Worm (Caenorhabditis elegans): ENCODE results near the gene unc-115.

Gene unc-115

DNA sequence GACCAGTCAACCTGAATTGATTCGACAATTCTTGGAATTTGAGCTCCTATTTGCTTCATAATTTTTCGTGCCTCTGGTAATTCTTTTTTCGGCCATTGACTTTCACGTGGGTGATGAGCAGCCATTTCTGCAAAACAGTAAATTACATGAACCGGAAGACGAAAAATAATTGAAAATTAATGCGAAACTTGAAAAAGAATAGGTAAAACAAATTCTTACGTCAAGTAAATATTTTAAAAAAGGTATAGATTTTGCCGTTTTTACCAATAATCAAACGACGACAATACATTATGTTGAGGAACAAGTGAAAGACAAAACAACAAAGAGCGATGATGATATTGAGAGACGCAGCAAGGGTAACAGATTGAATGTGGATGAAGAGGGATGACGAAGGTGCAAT lies 8.2 kb upstream of the unc-115 start, which contains the start of gene moc-1:
Gene moc-1 (minus strand): TSS at position 127 of the 400 bp plus-strand sequence.
- TF ChIP-seq hif-1 (tag; optimal IDR thresholded peaks at IDR 0.05) (no peak), daf-16 (GFP tag; optimal IDR thresholded peaks at IDR 0.05) (no peak), daf-16 (tag; optimal IDR thresholded peaks at IDR 0.05) (peak; percentile 19), R02D3.7 (tag; optimal IDR thresholded peaks at IDR 0.05) (no peak), dmd-8 (GFP tag; IDR thresholded peaks at IDR 0.05) (no peak), unc-62 (GFP tag; optimal IDR thresholded peaks at IDR 0.05 in 1 of 2) (peak in 1 of 2 experiments; percentile 94), unc-62 (tag; optimal IDR thresholded peaks at IDR 0.05) (no peak), unc-39 (tag; optimal IDR thresholded peaks at IDR 0.05) (no peak), spr-3 (GFP tag; optimal IDR thresholded peaks at IDR 0.05) (no peak)

DNA sequence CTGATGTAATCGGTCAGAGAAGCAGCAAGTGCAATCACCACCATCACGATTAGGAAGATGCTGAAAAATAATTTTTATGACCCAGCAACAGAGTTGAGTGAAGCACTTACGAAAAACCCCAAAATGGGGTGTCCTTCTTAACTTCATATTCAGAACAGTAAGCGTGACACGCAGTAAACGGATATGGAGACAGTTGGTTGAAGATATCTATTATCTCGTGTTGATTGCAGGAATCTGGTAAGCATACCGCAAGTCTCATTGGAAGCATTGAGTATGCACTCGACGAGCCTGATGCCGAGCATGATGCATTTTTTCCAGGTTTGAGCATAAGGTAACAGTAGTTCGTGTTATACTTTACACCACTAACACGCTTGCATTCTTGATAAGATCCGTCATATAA lies 5.4 kb upstream of the unc-115 start:
- 0 out of 2 replicates have a peak, but pooled peaks have one; percentile 49 for TF ChIP-seq zfp-3 (GFP tag; conservative IDR thresholded peaks at IDR 0.05)
- TF ChIP-seq aha-1 (tag): peak; percentile 91
- TF ChIP-seq mdt-29 (GFP tag; IDR thresholded peaks at IDR 0.05): no peak
- TF ChIP-seq tag-97 (GFP tag; IDR thresholded peaks at IDR 0.05): 0 out of 2 replicates have a peak, but pooled peaks have one; percentile 55
- TF ChIP-seq unc-62 (GFP tag; optimal IDR thresholded peaks at IDR 0.05 in 1 of 2): peak in 1 of 2 experiments; percentile 45
- TF ChIP-seq unc-62 (tag; optimal IDR thresholded peaks at IDR 0.05): no peak
- no peak for TF ChIP-seq zip-2 (tag; optimal IDR thresholded peaks at IDR 0.05)
- no peak for TF ChIP-seq fkh-10 (GFP tag; optimal IDR thresholded peaks at IDR 0.05)

DNA sequence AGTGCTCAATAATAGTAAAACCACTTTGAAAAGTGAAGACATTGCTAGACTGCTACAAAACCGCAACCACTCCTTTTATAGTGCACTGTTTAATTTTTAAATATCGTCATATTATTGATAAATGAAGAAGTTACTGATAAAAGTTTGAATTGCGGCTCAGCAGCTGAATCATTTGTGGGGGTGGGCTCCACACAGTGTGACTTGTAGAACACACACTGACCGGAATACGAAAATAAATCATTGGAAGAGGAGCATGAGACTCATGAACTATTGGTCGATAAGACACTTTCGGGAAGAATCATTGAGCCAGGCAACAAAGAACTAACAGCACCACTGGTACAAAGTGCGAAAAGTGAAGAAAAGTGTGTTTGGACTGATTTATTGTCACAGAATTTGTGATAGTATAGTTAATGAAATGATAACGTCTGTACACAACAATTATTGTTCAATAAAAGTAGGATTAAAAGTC lies 4.7 kb upstream of the unc-115 start, which contains the start of gene oac-14:
Gene oac-14 (minus strand): TSS at position 51 of the 469 bp plus-strand sequence.
- TF ChIP-seq hlh-11 (tag; optimal IDR thresholded peaks at IDR 0.05): peak; percentile 95
- no peak for TF ChIP-seq ztf-7 (tag; optimal IDR thresholded peaks at IDR 0.05)
- TF ChIP-seq nhr-102 (tag; optimal IDR thresholded peaks at IDR 0.05): peak; percentile 85
- peak; percentile 83 for TF ChIP-seq mdt-29 (GFP tag; IDR thresholded peaks at IDR 0.05)
- peak; percentile 38 for TF ChIP-seq zip-2 (tag; optimal IDR thresholded peaks at IDR 0.05)
- peak; percentile 81 for TF ChIP-seq tra-1 (GFP tag; IDR thresholded peaks at IDR 0.05)
- peak in 1 of 2 experiments; percentile 37 for TF ChIP-seq hif-1 (tag; optimal IDR thresholded peaks at IDR 0.05)
- TF ChIP-seq nhr-42 (GFP tag; IDR thresholded peaks at IDR 0.05): no peak
- no peak for TF ChIP-seq ceh-82 (tag; optimal IDR thresholded peaks at IDR 0.05)
- no peak; the same call in 1 of the 2 replicates for TF ChIP-seq nhr-41 (GFP tag; IDR thresholded peaks at IDR 0.05)
- TF ChIP-seq T20F7.1 (GFP tag; optimal IDR thresholded peaks at IDR 0.05): peak; percentile 51
- TF ChIP-seq mep-1 (tag; optimal IDR thresholded peaks at IDR 0.05): peak; percentile 34
- TF ChIP-seq aha-1 (tag): peak; percentile 31
- peak; percentile 74 for TF ChIP-seq nhr-10 (tag; optimal IDR thresholded peaks at IDR 0.05)
- TF ChIP-seq zip-11 (GFP tag; IDR thresholded peaks at IDR 0.05): no peak
- TF ChIP-seq hmg-1.1 (GFP tag; IDR thresholded peaks at IDR 0.05): 0 out of 2 replicates have a peak, but pooled peaks have one; percentile 16
- peak; percentile 70 for TF ChIP-seq lin-1 (GFP tag; IDR thresholded peaks at IDR 0.05)
- TF ChIP-seq fos-1 (tag; optimal IDR thresholded peaks at IDR 0.05): no peak
- no peak for TF ChIP-seq Y5F2A.4 (GFP tag; optimal IDR thresholded peaks at IDR 0.05)
- no peak for TF ChIP-seq aly-2 (tag; optimal IDR thresholded peaks at IDR 0.05)
- TF ChIP-seq nhr-77 (tag; optimal IDR thresholded peaks at IDR 0.05): peak; percentile 87
- TF ChIP-seq mdl-1 (tag; optimal IDR thresholded peaks at IDR 0.05): peak in 1 of 2 experiments; percentile 50
- TF ChIP-seq mes-2 (tag; optimal IDR thresholded peaks at IDR 0.05; ENCODE audit: poor library complexity, severe bottlenecking): peak; percentile 54
- peak; percentile 17; the same call in 1 of the 2 replicates for TF ChIP-seq saeg-2 (GFP tag; IDR thresholded peaks at IDR 0.05)
- peak; percentile 88 for TF ChIP-seq nhr-48 (tag; optimal IDR thresholded peaks at IDR 0.05)
- TF ChIP-seq unc-39 (tag; optimal IDR thresholded peaks at IDR 0.05): no peak
- TF ChIP-seq daf-16 (GFP tag; optimal IDR thresholded peaks at IDR 0.05): peak in 1 of 2 experiments; percentile 81
- peak; percentile 95 for TF ChIP-seq daf-16 (tag; optimal IDR thresholded peaks at IDR 0.05)
- TF ChIP-seq spr-1 (tag; optimal IDR thresholded peaks at IDR 0.05): peak; percentile 21
- TF ChIP-seq attf-4 (tag; optimal IDR thresholded peaks at IDR 0.05): no peak
- no peak for TF ChIP-seq snpc-1.2 (GFP tag; IDR thresholded peaks at IDR 0.05)
- peak; percentile 82 for TF ChIP-seq ceh-20 (GFP tag; IDR thresholded peaks at IDR 0.05)
- TF ChIP-seq pha-4 (GFP tag; IDR thresholded peaks at IDR 0.05): peak; percentile 37; the same call in 1 of the 2 replicates
- no peak for TF ChIP-seq pha-4 (tag; optimal IDR thresholded peaks at IDR 0.05)
- TF ChIP-seq nhr-11 (tag; optimal IDR thresholded peaks at IDR 0.05): peak; percentile 42
- TF ChIP-seq jun-1 (tag; optimal IDR thresholded peaks at IDR 0.05): peak; percentile 55
- TF ChIP-seq dmd-6 (GFP tag; IDR thresholded peaks at IDR 0.05): peak; percentile 95
- TF ChIP-seq nhr-28 (tag; optimal IDR thresholded peaks at IDR 0.05): peak; percentile 98
- TF ChIP-seq lin-13 (GFP tag; optimal IDR thresholded peaks at IDR 0.05): no peak
